Fruit fly (Drosophila melanogaster) whole organism, wandering third instar larva: Measurements from ENCODE around the gene AIF.

Experiments used
- Dfd ChIP-seq: fragments of >200 bp; optimal IDR thresholded peaks from 2 replicates; lab custom pipeline; 2017; ENCODE audit warnings: missing biosample characterization, missing genetic modification characterization
- Hr83 ChIP-seq: fragments of 200-300 bp; sonication (Bioruptor generic); optimal IDR thresholded peaks from 2 replicates; lab custom pipeline; 2016; ENCODE audit warnings: missing biosample characterization, mild to moderate bottlenecking, missing genetic modification characterization, moderate library complexity; ENCODE audit not compliant: poor library complexity, severe bottlenecking
- br ChIP-seq: fragments of 200-800 bp; sonication (Bioruptor generic); optimal IDR thresholded peaks from 2 replicates; lab custom pipeline; 2016; ENCODE audit warnings: missing biosample characterization, missing genetic modification characterization
- foxo ChIP-seq, 2 experiments: fragments of 200-800 bp; sonication (Bioruptor generic); optimal IDR thresholded peaks; 2 replicates in 1 of 2; 3 replicates in 1 of 2; lab custom pipeline; 2016 to 2017; ENCODE audit warnings: missing biosample characterization in 2 of 2, missing genetic modification characterization in 2 of 2
- h ChIP-seq: fragments of 200-800 bp; sonication (Bioruptor generic); optimal IDR thresholded peaks from 3 replicates; lab custom pipeline; 2016; ENCODE audit warnings: missing biosample characterization, mild to moderate bottlenecking, missing genetic modification characterization
- lola ChIP-seq: fragments of >200 bp; optimal IDR thresholded peaks from 2 replicates; lab custom pipeline; 2017; ENCODE audit warnings: missing biosample characterization, missing genetic modification characterization
- pan ChIP-seq: fragments of >200 bp; optimal IDR thresholded peaks from 2 replicates; lab custom pipeline; 2017
- psq ChIP-seq: fragments of 200-800 bp; sonication (Bioruptor generic); optimal IDR thresholded peaks from 3 replicates; lab custom pipeline; 2017; ENCODE audit warnings: missing biosample characterization, mild to moderate bottlenecking, missing genetic modification characterization, moderate library complexity
- usp ChIP-seq: fragments of >200 bp; optimal IDR thresholded peaks from 2 replicates; lab custom pipeline; 2017; ENCODE audit warnings: missing biosample characterization, missing genetic modification characterization

DNA sequence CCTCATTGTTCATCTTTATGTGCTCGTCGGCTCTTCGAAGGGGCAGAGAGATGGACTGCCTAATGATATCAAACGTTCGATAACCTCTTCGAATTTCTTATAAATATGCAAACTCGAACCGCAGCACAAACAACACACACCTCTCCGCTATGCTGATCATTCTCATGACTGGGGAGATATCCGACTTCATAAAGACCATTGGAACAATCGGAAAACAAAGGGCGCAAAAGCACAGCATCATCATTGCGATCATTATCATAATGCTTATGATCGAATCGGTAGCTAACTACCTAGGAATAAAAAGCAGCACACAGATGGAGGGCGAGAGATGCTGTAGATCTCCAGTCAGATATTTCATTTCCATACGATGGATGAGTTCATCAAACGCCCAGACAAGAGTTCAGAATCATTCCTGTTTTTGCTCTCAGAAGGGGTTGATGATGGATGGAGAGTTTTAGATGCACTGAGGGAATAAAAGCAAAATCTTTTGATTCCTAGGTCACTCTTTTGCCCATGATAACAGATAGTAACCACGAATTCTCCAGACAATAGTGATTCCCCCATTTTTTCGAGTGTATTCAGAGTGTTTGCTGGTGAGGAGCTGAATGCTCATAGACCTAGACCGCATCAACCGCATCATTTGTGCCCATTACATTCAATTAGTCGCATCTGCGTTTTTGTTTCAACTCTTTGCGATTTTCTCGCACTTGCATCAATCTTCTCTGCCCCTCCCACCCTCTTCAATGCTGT, 15.6 kb downstream of the AIF start:
- TF ChIP-seq br (GFP tag; lab: Kevin White, UChicago): no peak
- no peak for TF ChIP-seq Hr83 (GFP tag; lab: Kevin White, UChicago)
- TF ChIP-seq Dfd (GFP tag; lab: Kevin White, UChicago): no peak
- TF ChIP-seq psq: peak; percentile 62
- TF ChIP-seq pan: no peak
- no peak for TF ChIP-seq h (GFP tag; lab: Kevin White, UChicago)
- TF ChIP-seq usp: no peak
- TF ChIP-seq foxo (GFP tag; optimal IDR thresholded peaks at IDR 0.05; lab: Kevin White, UChicago): no peak
- no peak for TF ChIP-seq lola (GFP tag; lab: Kevin White, UChicago)
